Worm (Caenorhabditis elegans) whole organism, midembryonic: ENCODE data around the gene hlh-28.

Source experiments
- T22C8.4 ChIP-seq: fragments of 200-800 bp; sonication (Bioruptor generic); IDR thresholded peaks from 2 replicates; pipeline ENCODE4 v1.3.6; 2022; ENCODE audit warnings: missing genetic modification characterization, missing compliant biosample characterization
- cog-1 ChIP-seq: sonication (generic microtip); optimal IDR thresholded peaks from 2 replicates; lab custom pipeline; 2016; ENCODE audit warnings: missing genetic modification characterization, missing compliant biosample characterization
- flt-1 ChIP-seq: fragments of 200-800 bp; sonication (Bioruptor generic); IDR thresholded peaks from 2 replicates; pipeline ENCODE4 v1.3.6; 2022; ENCODE audit warnings: missing genetic modification characterization, missing compliant biosample characterization
- klf-2 ChIP-seq: fragments of 200-800 bp; sonication (Bioruptor generic); conservative IDR thresholded peaks from 2 replicates; pipeline ENCODE4 v1.3.6; 2022; ENCODE audit warnings: missing genetic modification reagents, missing genetic modification characterization, missing compliant biosample characterization
- med-1 ChIP-seq: sonication (generic microtip); optimal IDR thresholded peaks from 2 replicates; lab custom pipeline; 2017; ENCODE audit warnings: missing genetic modification characterization, mild to moderate bottlenecking, missing compliant biosample characterization, antibody characterized with exemption, missing genetic modification reagents; ENCODE audit not compliant: insufficient read depth
- tab-1 ChIP-seq: fragments of 200-800 bp; sonication (Bioruptor generic); IDR thresholded peaks from 2 replicates; pipeline ENCODE4 v1.3.6; 2022; ENCODE audit warnings: missing genetic modification characterization, missing compliant biosample characterization
- ztf-23 ChIP-seq: fragments of 200-800 bp; sonication (Bioruptor generic); IDR thresholded peaks from 2 replicates; pipeline ENCODE4 v1.3.6; 2022; ENCODE audit warnings: missing genetic modification reagents, missing genetic modification characterization, missing compliant biosample characterization
- ztf-29 ChIP-seq: fragments of 200-800 bp; sonication (Bioruptor generic); IDR thresholded peaks from 2 replicates; pipeline ENCODE4 v1.3.6; 2022; ENCODE audit warnings: missing genetic modification reagents, missing genetic modification characterization, missing compliant biosample characterization

DNA sequence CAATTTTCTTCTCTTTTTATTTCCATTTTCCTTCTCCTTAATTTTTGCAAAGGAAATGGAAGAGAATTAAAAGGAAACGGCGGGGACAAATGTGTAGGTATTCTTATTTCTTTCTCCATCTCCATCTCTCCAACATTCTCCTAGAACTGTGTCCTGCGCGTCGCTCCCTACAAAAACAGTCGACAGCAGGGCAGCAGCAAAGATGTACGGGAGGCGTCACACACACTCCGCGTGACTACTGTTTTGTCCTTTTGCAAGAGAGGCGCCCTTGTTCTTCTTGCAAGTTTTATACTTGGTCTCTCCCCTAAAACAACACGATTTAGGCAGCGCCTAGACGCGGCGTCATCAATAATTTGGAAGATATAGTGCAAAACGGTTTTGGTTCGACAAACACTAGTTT lies 10.9 kb upstream of the hlh-28 start:
- TF ChIP-seq ztf-29 (GFP tag; lab: Robert Waterston, UW): no peak
- no peak for TF ChIP-seq med-1 (GFP tag; lab: Kevin White, UChicago)
- no peak for TF ChIP-seq ztf-23 (GFP tag; lab: Robert Waterston, UW)
- TF ChIP-seq klf-2 (GFP tag; lab: Robert Waterston, UW): no peak
- TF ChIP-seq tab-1 (GFP tag; lab: Robert Waterston, UW): no peak
- no peak for TF ChIP-seq T22C8.4 (GFP tag; lab: Robert Waterston, UW)
- no peak for TF ChIP-seq flt-1 (GFP tag; lab: Robert Waterston, UW)
- no peak for TF ChIP-seq cog-1 (tag; lab: Kevin White, UChicago)
